Fruit fly (Drosophila melanogaster) whole organism, embryonic: ENCODE results near the gene mino.

ENCODE experiments used
- BEAF-32 ChIP-seq: fragments of 200-800 bp; sonication (Bioruptor generic); optimal IDR thresholded peaks from 3 replicates; lab custom pipeline; 2017; ENCODE audit warnings: missing biosample characterization, missing genetic modification characterization, mild to moderate bottlenecking, moderate library complexity, missing genetic modification reagents
- C15 ChIP-seq: fragments of 200-800 bp; sonication (Bioruptor generic); IDR thresholded peaks from 3 replicates; pipeline ENCODE4 v1.3.6; 2022; ENCODE audit warnings: missing biosample characterization, missing genetic modification characterization
- CG10543 ChIP-seq: fragments of 200-800 bp; sonication (Bioruptor generic); optimal IDR thresholded peaks from 3 replicates; lab custom pipeline; 2017; ENCODE audit warnings: missing biosample characterization, mild to moderate bottlenecking, missing genetic modification characterization, moderate library complexity
- CG11560 ChIP-seq: fragments of 200-800 bp; sonication (Bioruptor generic); IDR thresholded peaks from 3 replicates; pipeline ENCODE4 v1.3.6; 2022; ENCODE audit warnings: missing biosample characterization, missing genetic modification characterization
- CG12299 ChIP-seq: fragments of 200-800 bp; sonication (Bioruptor generic); optimal IDR thresholded peaks from 2 replicates; lab custom pipeline; 2018; ENCODE audit warnings: missing biosample characterization, mild to moderate bottlenecking, missing genetic modification characterization
- CG13287 ChIP-seq: fragments of 200-800 bp; sonication (Bioruptor generic); IDR thresholded peaks from 2 replicates; pipeline ENCODE4 v1.3.6; 2022; ENCODE audit warnings: missing biosample characterization, missing genetic modification characterization; ENCODE audit not compliant: partially characterized antibody
- CG13424 ChIP-seq: fragments of 200-800 bp; sonication (Bioruptor generic); optimal IDR thresholded peaks from 2 replicates; lab custom pipeline; 2019; ENCODE audit warnings: missing biosample characterization, mild to moderate bottlenecking, missing genetic modification characterization, moderate library complexity
- CG14441 ChIP-seq: fragments of 200-800 bp; sonication (Bioruptor generic); IDR thresholded peaks from 2 replicates; pipeline ENCODE4 v1.3.6; 2022; ENCODE audit warnings: missing biosample characterization, missing genetic modification characterization
- CG14965 ChIP-seq: fragments of 200-800 bp; sonication (Bioruptor generic); optimal IDR thresholded peaks from 2 replicates; lab custom pipeline; 2016; ENCODE audit warnings: missing biosample characterization, missing genetic modification characterization, borderline replicate concordance
- CG2120 ChIP-seq: fragments of 200-800 bp; sonication (Bioruptor generic); optimal IDR thresholded peaks from 3 replicates; lab custom pipeline; 2016; ENCODE audit warnings: missing biosample characterization, missing genetic modification characterization
- CG31224 ChIP-seq: fragments of 200-800 bp; sonication (Bioruptor generic); IDR thresholded peaks from 2 replicates; pipeline ENCODE4 v1.3.6; 2022; ENCODE audit warnings: missing biosample characterization, missing genetic modification characterization
- CG34376 ChIP-seq: fragments of 200-800 bp; sonication (Bioruptor generic); optimal IDR thresholded peaks from 2 replicates; lab custom pipeline; 2018; ENCODE audit warnings: missing biosample characterization, mild to moderate bottlenecking, missing genetic modification characterization
- CG34422 ChIP-seq: fragments of 200-800 bp; sonication (Bioruptor generic); IDR thresholded peaks from 3 replicates; pipeline ENCODE4 v1.3.6; 2022; ENCODE audit warnings: missing biosample characterization, missing genetic modification characterization
- CG5180 ChIP-seq: fragments of 200-800 bp; sonication (Bioruptor generic); optimal IDR thresholded peaks from 3 replicates; lab custom pipeline; 2017; ENCODE audit warnings: missing biosample characterization, missing genetic modification characterization, mild to moderate bottlenecking, moderate library complexity, missing genetic modification reagents
- CG6791 ChIP-seq: fragments of 200-800 bp; sonication (Bioruptor generic); IDR thresholded peaks from 3 replicates; pipeline ENCODE4 v1.3.6; 2022; ENCODE audit warnings: missing biosample characterization, missing genetic modification characterization; ENCODE audit not compliant: partially characterized antibody
- CG7556 ChIP-seq: fragments of 200-800 bp; sonication (Bioruptor generic); optimal IDR thresholded peaks from 2 replicates; lab custom pipeline; 2017; ENCODE audit warnings: missing biosample characterization, mild to moderate bottlenecking, missing genetic modification characterization
- CG7745 ChIP-seq: fragments of 200-800 bp; sonication (Bioruptor generic); optimal IDR thresholded peaks from 2 replicates; lab custom pipeline; 2018; ENCODE audit warnings: missing biosample characterization, mild to moderate bottlenecking, missing genetic modification characterization, moderate library complexity
- CG8388 ChIP-seq: fragments of 200-800 bp; sonication (Bioruptor generic); optimal IDR thresholded peaks from 2 replicates; lab custom pipeline; 2019; ENCODE audit warnings: missing biosample characterization, mild to moderate bottlenecking, missing genetic modification characterization, moderate library complexity
- CG9817 ChIP-seq: fragments of 200-800 bp; sonication (Bioruptor generic); optimal IDR thresholded peaks from 2 replicates; lab custom pipeline; 2018; ENCODE audit warnings: missing biosample characterization, mild to moderate bottlenecking, missing genetic modification characterization, moderate library complexity
- CkIIα-i1 ChIP-seq: fragments of 200-800 bp; sonication (Bioruptor generic); IDR thresholded peaks from 2 replicates; pipeline ENCODE4 v1.3.6; 2022; ENCODE audit warnings: missing biosample characterization, missing genetic modification characterization
- Drgx ChIP-seq: fragments of 200-800 bp; sonication (Bioruptor generic); IDR thresholded peaks from 2 replicates; pipeline ENCODE4 v1.3.6; 2022; ENCODE audit warnings: missing biosample characterization, missing genetic modification characterization
- Ets97D ChIP-seq: fragments of 200-800 bp; sonication (Bioruptor generic); optimal IDR thresholded peaks from 3 replicates; lab custom pipeline; 2016; ENCODE audit warnings: missing biosample characterization, missing genetic modification characterization
- HLH3B ChIP-seq: fragments of 200-800 bp; sonication (Bioruptor generic); IDR thresholded peaks from 2 replicates; pipeline ENCODE4 v1.3.6; 2022; ENCODE audit warnings: missing biosample characterization, missing genetic modification characterization
- Hr51 ChIP-seq, 2 experiments: fragments of 200-800 bp; sonication (Bioruptor generic); optimal IDR thresholded peaks; 2 replicates in 1 of 2; 3 replicates in 1 of 2; lab custom pipeline; 2016 to 2018; ENCODE audit warnings: missing biosample characterization in 2 of 2, missing genetic modification characterization in 2 of 2, mild to moderate bottlenecking in 1 of 2, moderate library complexity in 1 of 2
- Med ChIP-seq: fragments of 200-800 bp; sonication (Bioruptor generic); peaks from one replicate; lab custom pipeline; 2016; ENCODE audit warnings: missing biosample characterization, missing genetic modification characterization, mild to moderate bottlenecking, inconsistent platforms, moderate library complexity
- Rfx ChIP-seq: fragments of 200-800 bp; sonication (Bioruptor generic); IDR thresholded peaks from 2 replicates; pipeline ENCODE4 v1.3.6; 2022; ENCODE audit warnings: missing biosample characterization, missing genetic modification characterization
- Sin3A ChIP-seq: fragments of >200 bp; optimal IDR thresholded peaks from 2 replicates; lab custom pipeline; 2018
- YL-1 ChIP-seq: fragments of 200-800 bp; sonication (Bioruptor generic); optimal IDR thresholded peaks from 3 replicates; lab custom pipeline; 2017; ENCODE audit warnings: missing biosample characterization, mild to moderate bottlenecking, missing genetic modification characterization
- amos ChIP-seq: fragments of 200-800 bp; sonication (Bioruptor generic); IDR thresholded peaks from 2 replicates; pipeline ENCODE4 v1.3.6; 2022; ENCODE audit warnings: missing biosample characterization, missing genetic modification characterization; ENCODE audit not compliant: partially characterized antibody
- ap ChIP-seq: fragments of 200-800 bp; sonication (Bioruptor generic); IDR thresholded peaks from 2 replicates; pipeline ENCODE4 v1.3.6; 2022; ENCODE audit warnings: missing biosample characterization, missing genetic modification characterization
- ato ChIP-seq: fragments of 200-800 bp; sonication (Bioruptor generic); IDR thresholded peaks from 2 replicates; pipeline ENCODE4 v1.3.6; 2022; ENCODE audit warnings: missing biosample characterization, missing genetic modification characterization; ENCODE audit not compliant: partially characterized antibody
- bigmax ChIP-seq: fragments of 200-800 bp; sonication (Bioruptor generic); optimal IDR thresholded peaks from 2 replicates; lab custom pipeline; 2018; ENCODE audit warnings: missing biosample characterization, mild to moderate bottlenecking, missing genetic modification characterization
- cwo ChIP-seq: fragments of 200-800 bp; sonication (Bioruptor generic); optimal IDR thresholded peaks from 3 replicates; lab custom pipeline; 2017; ENCODE audit warnings: missing biosample characterization, missing genetic modification characterization, mild to moderate bottlenecking, moderate library complexity, missing genetic modification reagents
- dysf ChIP-seq: fragments of 200-800 bp; sonication (Bioruptor generic); IDR thresholded peaks from 3 replicates; pipeline ENCODE4 v1.3.6; 2022; ENCODE audit warnings: missing biosample characterization, missing genetic modification characterization
- eve ChIP-seq, 2 experiments: fragments of >200 bp; optimal IDR thresholded peaks; 2 replicates each; lab custom pipeline; 2017; ENCODE audit warnings: missing biosample characterization in 2 of 2, missing genetic modification characterization in 2 of 2
- exex ChIP-seq: fragments of 200-800 bp; sonication (Bioruptor generic); optimal IDR thresholded peaks from 4 replicates; lab custom pipeline; 2018; ENCODE audit warnings: missing biosample characterization, mild to moderate bottlenecking, missing genetic modification characterization, moderate library complexity
- gsb ChIP-seq: fragments of 200-800 bp; sonication (Bioruptor generic); IDR thresholded peaks from 2 replicates; pipeline ENCODE4 v1.3.6; 2022; ENCODE audit warnings: missing biosample characterization, missing genetic modification characterization
- klu ChIP-seq: fragments of 200-800 bp; sonication (Bioruptor generic); IDR thresholded peaks from 2 replicates; pipeline ENCODE4 v1.3.6; 2022; ENCODE audit warnings: missing biosample characterization, missing genetic modification characterization
- lov ChIP-seq, 2 experiments: fragments of 200-800 bp in 1 of 2; fragments of >200 bp in 1 of 2; sonication (Bioruptor generic) in 1 of 2; IDR thresholded peaks in 1 of 2; optimal IDR thresholded peaks in 1 of 2; 2 replicates in 1 of 2; 3 replicates in 1 of 2; pipeline versions ENCODE4 v1.3.6 to Lab custom; 2017 to 2022; ENCODE audit warnings: missing biosample characterization in 1 of 2, missing genetic modification characterization in 1 of 2
- pan ChIP-seq, 4 experiments: fragments of >200 bp in 3 of 4; fragments of 200-800 bp in 1 of 4; sonication (Bioruptor generic) in 1 of 4; optimal IDR thresholded peaks in 3 of 4; IDR thresholded peaks in 1 of 4; 2 replicates each; pipeline versions ENCODE4 v1.3.6 to Lab custom; 2017 to 2022; ENCODE audit warnings: missing biosample characterization in 2 of 4, missing genetic modification characterization in 2 of 4, mixed read lengths in 1 of 4
- pfk ChIP-seq: fragments of 200-800 bp; sonication (Bioruptor generic); optimal IDR thresholded peaks from 2 replicates; lab custom pipeline; 2018; ENCODE audit warnings: missing biosample characterization, mild to moderate bottlenecking, missing genetic modification characterization, moderate library complexity
- phol ChIP-seq: fragments of 200-800 bp; sonication (Bioruptor generic); optimal IDR thresholded peaks from 3 replicates; lab custom pipeline; 2018; ENCODE audit warnings: missing biosample characterization, mild to moderate bottlenecking, missing genetic modification characterization, moderate library complexity
- psq ChIP-seq: fragments of 200-800 bp; sonication (Bioruptor generic); optimal IDR thresholded peaks from 2 replicates; lab custom pipeline; 2017; ENCODE audit warnings: missing biosample characterization, missing genetic modification characterization
- row ChIP-seq: fragments of 200-800 bp; sonication (Bioruptor generic); IDR thresholded peaks from 3 replicates; pipeline ENCODE4 v1.3.6; 2022; ENCODE audit warnings: missing biosample characterization, missing genetic modification characterization
- slbo ChIP-seq: fragments of 200-800 bp; sonication (Bioruptor generic); IDR thresholded peaks from 2 replicates; pipeline ENCODE4 v1.3.6; 2022; ENCODE audit warnings: missing biosample characterization, missing genetic modification characterization
- stwl ChIP-seq: fragments of 200-800 bp; sonication (Bioruptor generic); optimal IDR thresholded peaks from 3 replicates; lab custom pipeline; 2018; ENCODE audit warnings: missing biosample characterization, mild to moderate bottlenecking, missing genetic modification characterization, moderate library complexity
- sug ChIP-seq: fragments of 200-800 bp; optimal IDR thresholded peaks from 2 replicates; lab custom pipeline; 2019; ENCODE audit warnings: missing biosample characterization, mild to moderate bottlenecking, missing genetic modification characterization, moderate library complexity

Gene mino

DNA sequence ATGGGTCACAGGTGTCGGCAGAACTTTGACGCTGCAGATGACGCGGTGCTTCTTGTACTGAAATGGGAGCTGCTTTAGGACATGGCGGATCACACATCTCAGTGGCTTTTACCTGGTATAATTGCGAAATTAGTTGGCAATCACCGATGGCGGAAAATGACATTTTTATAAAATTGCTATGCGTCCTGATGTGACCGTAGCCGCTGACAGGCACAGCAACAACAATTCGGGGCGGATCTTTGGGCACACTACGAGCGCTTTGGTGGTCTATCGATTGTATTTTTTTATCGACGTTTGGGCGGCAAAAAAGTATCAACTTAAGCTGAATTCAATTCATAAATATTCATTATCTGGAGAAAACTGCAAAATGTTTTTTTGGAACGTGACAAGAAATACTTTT, 28.9 kb downstream of the mino start, which contains the start of gene CG4951 (continued):
- no peak for TF ChIP-seq CG7745
- TF ChIP-seq CG7556, result no peak
- TF ChIP-seq CG8388 (GFP tag; lab: Kevin White, UChicago), result no peak
- no peak for TF ChIP-seq CG31224 (GFP tag; lab: Robert Waterston, UW)
- 0 out of 3 replicates have a peak, but pooled peaks have one; percentile 17 for TF ChIP-seq CG34422
- TF ChIP-seq Ets97D, result peak; percentile 72
- TF ChIP-seq CG11560 (tag; lab: Robert Waterston, UW), result peak; percentile 45; the same call in 1 of the 3 replicates
- TF ChIP-seq YL-1 (GFP tag; lab: Kevin White, UChicago), result peak; percentile 26
- TF ChIP-seq phol (tag; lab: Kevin White, UChicago), result peak; percentile 63
- no peak for TF ChIP-seq eve (GFP tag; optimal IDR thresholded peaks at IDR 0.05; lab: Kevin White, UChicago)
- no peak for TF ChIP-seq CG5180 (GFP tag; lab: Kevin White, UChicago)
- TF ChIP-seq Sin3A (lab: Kevin White, UChicago), result peak; percentile 62
- no peak for TF ChIP-seq lov (optimal IDR thresholded peaks at IDR 0.05; lab: Kevin White, UChicago)
- TF ChIP-seq lov (GFP tag; IDR thresholded peaks at IDR 0.05; lab: Robert Waterston, UW), result no peak
- no peak for TF ChIP-seq CG14441 (GFP tag; lab: Robert Waterston, UW)
- TF ChIP-seq ap (GFP tag; lab: Robert Waterston, UW), result no peak
- no peak for TF ChIP-seq klu (GFP tag; lab: Robert Waterston, UW)
- TF ChIP-seq Hr51 (GFP tag; optimal IDR thresholded peaks at IDR 0.05; lab: Kevin White, UChicago), result no peak
- peak; percentile 78 for TF ChIP-seq CG13287 (GFP tag; lab: Robert Waterston, UW)
- TF ChIP-seq stwl (tag; lab: Kevin White, UChicago), result peak; percentile 64
- TF ChIP-seq ato, result 0 out of 2 replicates have a peak, but pooled peaks have one; percentile 23
- TF ChIP-seq CG9817 (tag; lab: Kevin White, UChicago), result no peak
- no peak for TF ChIP-seq CG13424 (tag; lab: Kevin White, UChicago)
- TF ChIP-seq psq, result no peak
- no peak for TF ChIP-seq exex (tag; lab: Kevin White, UChicago)
- no peak for TF ChIP-seq pfk
- TF ChIP-seq amos (GFP tag; lab: Robert Waterston, UW), result peak; percentile 59; the same call in 1 of the 2 replicates
- TF ChIP-seq CG12299 (tag; lab: Kevin White, UChicago), result no peak
- peak; percentile 57 for TF ChIP-seq BEAF-32 (GFP tag; lab: Kevin White, UChicago)
- peak; percentile 36 for TF ChIP-seq bigmax (GFP tag; lab: Kevin White, UChicago)

DNA sequence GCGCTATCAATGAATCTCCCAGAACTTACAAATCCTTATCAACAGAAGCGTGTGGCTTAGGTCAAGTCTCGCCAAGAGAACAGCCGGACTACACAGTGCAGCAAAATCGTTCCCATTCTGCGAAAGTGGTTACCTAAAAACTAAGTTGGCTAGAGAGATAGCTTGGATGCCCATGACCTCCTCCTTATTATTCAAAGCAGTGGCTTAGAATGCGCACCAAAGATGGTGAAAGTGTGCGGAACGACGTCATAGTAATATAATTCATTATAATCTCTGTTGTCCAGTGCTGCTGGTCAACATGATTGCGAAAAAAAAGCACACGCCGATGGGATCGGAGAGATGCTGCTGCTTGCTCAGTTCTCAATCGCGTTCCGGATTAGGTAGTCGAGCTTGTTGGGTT, 29.5 kb downstream of the mino start, which contains the start of gene Nep7:
Nep7 (plus strand) TSS at position 385 of the 400 bp plus-strand sequence.
- TF ChIP-seq Drgx, result peak; percentile 37; the same call in 1 of the 2 replicates
- TF ChIP-seq CkIIα-i1 (GFP tag; lab: Robert Waterston, UW), result no peak
- TF ChIP-seq gsb (GFP tag; lab: Robert Waterston, UW), result peak; percentile 21; the same call in 1 of the 2 replicates
- peak; percentile 26 for TF ChIP-seq CG2120 (GFP tag; lab: Kevin White, UChicago)
- TF ChIP-seq row (GFP tag; lab: Robert Waterston, UW), result peak; percentile 27; the same call in 1 of the 3 replicates
- TF ChIP-seq dysf (GFP tag; lab: Robert Waterston, UW), result 0 out of 3 replicates have a peak, but pooled peaks have one; percentile 30
- peak; percentile 47 for TF ChIP-seq cwo
- 0 out of 2 replicates have a peak, but pooled peaks have one; percentile 12 for TF ChIP-seq HLH3B
- TF ChIP-seq CG10543, result peak; percentile 46
- peak; percentile 81 for TF ChIP-seq CG34376
- TF ChIP-seq CG12299 (tag; lab: Kevin White, UChicago), result no peak
- TF ChIP-seq C15 (GFP tag; lab: Robert Waterston, UW), result 0 out of 3 replicates have a peak, but pooled peaks have one; percentile 26
- TF ChIP-seq pan (optimal IDR thresholded peaks at IDR 0.05; lab: Kevin White, UChicago), result no peak
- TF ChIP-seq pan (GFP tag; optimal IDR thresholded peaks at IDR 0.05 in 1 of 2, IDR thresholded peaks at IDR 0.05 in 1 of 2), result peak in 1 of 2 experiments; percentile 5
- TF ChIP-seq CG14965, result no peak
- TF ChIP-seq Med, result peak; percentile 73
- no peak for TF ChIP-seq CG6791 (GFP tag; lab: Robert Waterston, UW)
- TF ChIP-seq sug (tag; lab: Kevin White, UChicago), result peak; percentile 29
- TF ChIP-seq slbo, result 0 out of 2 replicates have a peak, but pooled peaks have one; percentile 35
- TF ChIP-seq Rfx (GFP tag; lab: Robert Waterston, UW), result 0 out of 2 replicates have a peak, but pooled peaks have one; percentile 28
- no peak for TF ChIP-seq CG31224 (GFP tag; lab: Robert Waterston, UW)
